Fruit fly (Drosophila melanogaster): Measurements from ENCODE around the gene CG13786.

DNA sequence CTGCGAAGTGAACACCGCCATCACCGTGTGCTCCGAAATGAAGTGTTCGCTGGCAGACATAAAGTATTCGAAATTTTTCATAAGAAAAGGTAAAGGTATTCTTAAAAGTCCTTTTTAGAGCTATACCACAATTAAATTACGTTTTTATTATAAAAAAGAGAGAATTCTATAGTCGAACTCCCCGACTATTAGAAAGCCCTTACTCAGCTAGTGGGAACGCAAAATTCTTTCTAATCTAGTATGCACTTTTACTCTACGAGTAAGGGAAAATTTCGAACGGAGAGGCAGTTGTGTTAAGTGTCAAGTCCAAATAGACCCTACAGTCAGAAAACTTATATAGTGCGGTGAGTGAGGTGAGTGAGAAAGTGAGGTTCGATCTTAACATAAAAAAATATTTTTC, 4.4 kb upstream of the CG13786 start, which contains the start of gene CG31909:
- TF ChIP-seq Hand (GFP tag; optimal IDR thresholded peaks at IDR 0.05) (no peak), chn (GFP tag; optimal IDR thresholded peaks at IDR 0.05) (no peak), CG18599 (GFP tag; optimal IDR thresholded peaks at IDR 0.05) (no peak), rib (GFP tag; IDR thresholded peaks at IDR 0.05) (no peak), dan (GFP tag; IDR thresholded peaks at IDR 0.05) (no peak), gsb (GFP tag; IDR thresholded peaks at IDR 0.05) (no peak)
